Worm (Caenorhabditis elegans) whole organism, young adult: ENCODE measurements around the gene ceh-76.

Source experiments
- F33H1.4 ChIP-seq: fragments of 200-800 bp; sonication (Bioruptor generic); IDR thresholded peaks from 2 replicates; pipeline ENCODE4 v1.3.6; 2022; ENCODE audit warnings: missing genetic modification reagents, missing genetic modification characterization, missing compliant biosample characterization
- T07F8.4 ChIP-seq: sonication (generic microtip); optimal IDR thresholded peaks from 2 replicates; lab custom pipeline; 2016; ENCODE audit warnings: mild to moderate bottlenecking, missing genetic modification characterization, moderate library complexity, missing compliant biosample characterization
- ama-1 ChIP-seq, 3 experiments: fragments of 150-350 bp in 1 of 3; sonication (generic microtip) in 2 of 3; optimal IDR thresholded peaks; 2 replicates each; lab custom pipeline; 2014 to 2018; ENCODE audit warnings: missing biosample characterization in 2 of 3, missing genetic modification characterization in 2 of 3, missing genetic modification reagents in 2 of 3
- dpff-1 ChIP-seq: sonication (generic microtip); optimal IDR thresholded peaks from 2 replicates; lab custom pipeline; 2017; ENCODE audit warnings: mild to moderate bottlenecking, missing genetic modification characterization, missing compliant biosample characterization
- lag-1 ChIP-seq: fragments of 200-800 bp; sonication (Bioruptor generic); IDR thresholded peaks from 2 replicates; pipeline ENCODE4 v1.3.6; 2022; ENCODE audit warnings: missing genetic modification reagents, missing genetic modification characterization, missing compliant biosample characterization
- lsl-1 ChIP-seq: fragments of 200-800 bp; sonication (Bioruptor generic); optimal IDR thresholded peaks from 2 replicates; lab custom pipeline; 2018; ENCODE audit warnings: mild to moderate bottlenecking, missing genetic modification characterization, moderate library complexity, missing compliant biosample characterization
- mel-28 ChIP-seq: sonication (generic microtip); optimal IDR thresholded peaks from 2 replicates; lab custom pipeline; 2016; ENCODE audit warnings: borderline replicate concordance, mild to moderate bottlenecking, missing genetic modification characterization, missing compliant biosample characterization
- tbx-9 ChIP-seq: sonication (generic microtip); optimal IDR thresholded peaks from 2 replicates; lab custom pipeline; 2016; ENCODE audit warnings: borderline replicate concordance, missing genetic modification characterization, inconsistent platforms, missing compliant biosample characterization
- unc-130 ChIP-seq: sonication (generic microtip); optimal IDR thresholded peaks from 2 replicates; lab custom pipeline; 2016; ENCODE audit warnings: missing genetic modification reagents, missing genetic modification characterization, missing compliant biosample characterization
- unc-62 ChIP-seq: fragments of 150-350 bp; optimal IDR thresholded peaks from 2 replicates; lab custom pipeline; 2014; ENCODE audit warnings: missing biosample characterization, missing genetic modification reagents, missing genetic modification characterization

DNA sequence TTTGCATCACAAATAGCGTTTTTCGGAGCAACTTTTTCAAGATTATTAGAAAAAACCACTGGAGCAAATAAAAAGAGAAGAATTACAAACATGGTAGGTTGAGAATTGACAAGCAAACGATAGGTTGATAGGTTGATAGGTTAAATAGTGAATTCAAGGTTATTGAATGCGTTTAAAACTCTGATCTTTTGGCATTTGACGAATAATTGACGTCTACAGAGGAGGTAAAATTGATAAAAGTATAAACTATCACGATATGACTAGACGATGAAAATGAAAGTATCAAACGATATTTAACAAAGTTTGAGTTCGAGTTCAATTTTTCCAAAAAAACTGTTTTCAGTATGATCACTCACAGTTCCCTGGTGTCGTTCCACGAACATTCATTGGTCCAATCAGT lies 41.5 kb upstream of the ceh-76 start, which contains the start of gene ZC513.14:
- no peak for TF ChIP-seq ama-1 (optimal IDR thresholded peaks at IDR 0.05; lab: Kevin White, UChicago)
- no peak for TF ChIP-seq ama-1 (GFP tag; optimal IDR thresholded peaks at IDR 0.05; lab: Kevin White, UChicago)
- TF ChIP-seq unc-62 = no peak
- TF ChIP-seq dpff-1 (tag; lab: Kevin White, UChicago) = no peak
- no peak for TF ChIP-seq mel-28 (tag; lab: Kevin White, UChicago)
- no peak for TF ChIP-seq F33H1.4 (GFP tag; lab: Robert Waterston, UW)
- TF ChIP-seq T07F8.4 = no peak
- no peak for TF ChIP-seq tbx-9
- TF ChIP-seq lsl-1 = no peak
- TF ChIP-seq lag-1 (GFP tag; lab: Robert Waterston, UW) = no peak
- no peak for TF ChIP-seq unc-130 (GFP tag; lab: Kevin White, UChicago)
